Worm (Caenorhabditis elegans): Measurements from ENCODE around the gene cyp-13A11.

DNA sequence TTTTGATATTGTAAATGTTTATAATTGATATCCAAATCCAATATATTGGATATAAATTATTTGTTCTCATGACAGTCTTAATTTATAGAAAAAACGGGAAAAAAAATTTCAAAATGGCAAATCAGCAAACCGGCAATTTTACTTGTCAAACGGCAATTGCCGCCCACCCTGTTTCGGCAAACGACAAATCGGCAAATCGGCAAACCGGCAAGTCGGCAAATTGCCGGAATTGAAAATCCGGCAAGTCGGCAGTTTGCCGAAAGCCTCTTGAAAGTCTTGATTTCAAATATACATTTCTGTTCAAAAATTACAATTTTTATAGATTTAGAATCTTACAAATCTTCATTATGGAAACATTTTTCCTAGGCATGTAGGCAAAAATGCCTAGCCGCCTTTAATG, 7.1 kb downstream of the cyp-13A11 start:
- no peak for TF ChIP-seq nhr-11 (tag; optimal IDR thresholded peaks at IDR 0.05)
- no peak for TF ChIP-seq lin-39 (tag; optimal IDR thresholded peaks at IDR 0.05)
